Worm (Caenorhabditis elegans): ENCODE measurements around the gene kel-1.

DNA sequence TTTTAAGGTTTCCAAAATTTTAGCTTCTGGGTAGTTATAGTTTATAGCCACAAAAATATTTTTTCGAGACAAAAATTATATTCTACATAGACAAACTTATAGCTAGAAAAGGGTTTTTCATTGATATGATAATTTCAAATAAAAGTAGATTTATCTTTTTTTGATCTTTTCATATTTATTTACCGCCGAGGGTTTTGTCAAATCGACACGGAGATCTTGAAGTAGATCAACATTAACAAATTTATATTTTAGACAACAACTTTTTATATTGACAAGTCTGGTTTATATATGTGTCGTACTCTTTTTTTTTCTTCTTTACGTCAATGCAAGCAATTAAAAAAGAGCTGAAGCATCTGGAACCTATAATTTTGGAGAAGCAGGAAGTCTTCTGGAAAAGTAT lies 29.9 kb upstream of the kel-1 start:
- TF ChIP-seq him-1 (tag; optimal IDR thresholded peaks at IDR 0.05), result no peak
- no peak for TF ChIP-seq dao-5 (tag; optimal IDR thresholded peaks at IDR 0.05)
- no peak for TF ChIP-seq W03F9.2 (tag; optimal IDR thresholded peaks at IDR 0.05)
